Worm (Caenorhabditis elegans) whole organism, L1 larva: ENCODE data around the gene Y73B6BL.29.

Experiments
- isw-1 ChIP-seq: fragments of 200-800 bp; sonication (Bioruptor generic); IDR thresholded peaks from 2 replicates; pipeline ENCODE4 v1.3.6; 2022; ENCODE audit warnings: missing genetic modification characterization, missing compliant biosample characterization
- nhr-47 ChIP-seq: sonication (generic microtip); optimal IDR thresholded peaks from 2 replicates; lab custom pipeline; 2016; ENCODE audit warnings: mild to moderate bottlenecking, missing genetic modification characterization, moderate library complexity, missing compliant biosample characterization
- unc-62 ChIP-seq: fragments of 150-350 bp; optimal IDR thresholded peaks from 2 replicates; lab custom pipeline; 2014; ENCODE audit warnings: missing biosample characterization, missing genetic modification reagents, missing genetic modification characterization
- unc-86 ChIP-seq: sonication (generic microtip); optimal IDR thresholded peaks from 2 replicates; lab custom pipeline; 2016; ENCODE audit warnings: missing genetic modification characterization, missing compliant biosample characterization

DNA sequence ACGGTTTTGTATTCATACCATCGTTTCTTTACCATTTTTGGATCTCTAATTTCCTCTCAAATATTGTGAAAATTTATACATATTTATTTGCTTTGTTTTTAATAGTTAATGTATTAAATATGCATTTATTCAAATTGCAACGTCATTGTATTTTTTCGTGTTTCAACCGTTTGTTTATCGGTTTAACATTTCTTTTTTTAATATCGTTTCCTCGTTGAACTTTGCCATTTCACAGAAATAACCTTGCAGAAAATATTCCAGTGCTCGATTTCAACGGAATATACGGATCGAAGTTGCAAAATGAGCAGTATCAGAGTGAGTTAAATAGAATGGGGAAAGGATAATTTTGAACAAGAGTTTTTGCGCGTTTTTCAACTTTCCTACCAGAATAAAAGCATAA is 7.6 kb downstream of the Y73B6BL.29 start, which contains the start of gene seu-1:
- TF ChIP-seq nhr-47 (tag; lab: Kevin White, UChicago) (no peak), isw-1 (GFP tag; lab: Robert Waterston, UW) (no peak), unc-62 (GFP tag; lab: Kevin White, UChicago) (no peak), unc-86 (tag; lab: Kevin White, UChicago) (no peak)
